Worm (Caenorhabditis elegans): ENCODE measurements around the gene C31H2.3.

The C31H2.3 gene

ce11 chrX:5165037-5165436, 10.9 kb upstream of the C31H2.3 start, which contains the start of gene mans-3 (continued):
- TF ChIP-seq pag-3 (tag; optimal IDR thresholded peaks at IDR 0.05; ENCODE audit: borderline replicate concordance, insufficient read depth): no peak
- TF ChIP-seq C34B4.2 (tag; optimal IDR thresholded peaks at IDR 0.05): no peak
- TF ChIP-seq nhr-19 (GFP tag; conservative IDR thresholded peaks at IDR 0.05): peak; percentile 89
- peak; percentile 46 for TF ChIP-seq zip-4 (GFP tag; optimal IDR thresholded peaks at IDR 0.05)
- TF ChIP-seq nhr-11 (tag; optimal IDR thresholded peaks at IDR 0.05): peak; percentile 57
- TF ChIP-seq lin-35 (GFP tag; optimal IDR thresholded peaks at IDR 0.05): peak; percentile 72 to 91
- TF ChIP-seq elt-2 (tag; optimal IDR thresholded peaks at IDR 0.05): peak; percentile 74
- TF ChIP-seq lir-3 (tag; optimal IDR thresholded peaks at IDR 0.05; ENCODE audit: poor library complexity): peak; percentile 58
- peak; percentile 77 for TF ChIP-seq irx-1 (tag; optimal IDR thresholded peaks at IDR 0.05)
- peak; percentile 93 for TF ChIP-seq nhr-47 (tag; optimal IDR thresholded peaks at IDR 0.05)
- TF ChIP-seq egl-27 (tag; optimal IDR thresholded peaks at IDR 0.05): peak; percentile 31 to 56
- TF ChIP-seq unc-86 (tag; optimal IDR thresholded peaks at IDR 0.05): peak; percentile 85
- TF ChIP-seq mep-1 (tag; optimal IDR thresholded peaks at IDR 0.05): peak; percentile 97
- TF ChIP-seq ces-1 (GFP tag; optimal IDR thresholded peaks at IDR 0.05): no peak
- peak; percentile 94 for TF ChIP-seq swsn-7 (tag; optimal IDR thresholded peaks at IDR 0.05)
- TF ChIP-seq fos-1 (tag; optimal IDR thresholded peaks at IDR 0.05): peak; percentile 74
- peak; percentile 96 for TF ChIP-seq nhr-71 (tag; optimal IDR thresholded peaks at IDR 0.05)
- TF ChIP-seq aly-2 (tag; optimal IDR thresholded peaks at IDR 0.05): peak; percentile 61
- TF ChIP-seq nhr-20 (tag; optimal IDR thresholded peaks at IDR 0.05): peak; percentile 95
- TF ChIP-seq lsy-2 (tag; optimal IDR thresholded peaks at IDR 0.05): peak; percentile 90 to 91
- TF ChIP-seq ztf-4 (tag; optimal IDR thresholded peaks at IDR 0.05): peak; percentile 77
- peak; percentile 54 for TF ChIP-seq lin-15B (tag; optimal IDR thresholded peaks at IDR 0.05)
- peak; percentile 81 for TF ChIP-seq jun-1 (tag; optimal IDR thresholded peaks at IDR 0.05)
- TF ChIP-seq rnt-1 (tag; optimal IDR thresholded peaks at IDR 0.05): peak; percentile 94
- no peak for TF ChIP-seq vab-15 (tag; optimal IDR thresholded peaks at IDR 0.05)
- TF ChIP-seq nhr-85 (tag): peak; percentile 95
- TF ChIP-seq pax-3 (tag; optimal IDR thresholded peaks at IDR 0.05): peak; percentile 76
- peak; percentile 69 for TF ChIP-seq isw-1 (GFP tag; IDR thresholded peaks at IDR 0.05)
- TF ChIP-seq grh-1 (GFP tag; IDR thresholded peaks at IDR 0.05): peak; percentile 72
- TF ChIP-seq ama-1 (optimal IDR thresholded peaks at IDR 0.05): no peak
- TF ChIP-seq lin-39 (tag; optimal IDR thresholded peaks at IDR 0.05): peak; percentile 78
- no peak for TF ChIP-seq ets-5 (GFP tag; IDR thresholded peaks at IDR 0.05)
- TF ChIP-seq fkh-10 (GFP tag; optimal IDR thresholded peaks at IDR 0.05): peak; percentile 82
- TF ChIP-seq sptf-1 (tag; optimal IDR thresholded peaks at IDR 0.05): no peak
- TF ChIP-seq nhr-90 (tag; optimal IDR thresholded peaks at IDR 0.05; ENCODE audit: poor library complexity): peak; percentile 90
- TF ChIP-seq skn-1 (tag; optimal IDR thresholded peaks at IDR 0.05): peak; percentile 70
- no peak for TF ChIP-seq hlh-4 (tag; optimal IDR thresholded peaks at IDR 0.05)
- TF ChIP-seq tlp-1 (tag; optimal IDR thresholded peaks at IDR 0.05): no peak
- TF ChIP-seq nhr-76 (tag; optimal IDR thresholded peaks at IDR 0.05): no peak
- TF ChIP-seq pqm-1 (tag; optimal IDR thresholded peaks at IDR 0.05): no peak
- TF ChIP-seq fkh-4 (tag; optimal IDR thresholded peaks at IDR 0.05; ENCODE audit: borderline replicate concordance): no peak
- TF ChIP-seq zag-1 (tag; optimal IDR thresholded peaks at IDR 0.05): no peak
- TF ChIP-seq aha-1 (tag; optimal IDR thresholded peaks at IDR 0.05): no peak
- peak; percentile 75 for TF ChIP-seq mef-2 (tag; optimal IDR thresholded peaks at IDR 0.05)
- peak in 2 of 6 experiments; percentile 75 to 89 for TF ChIP-seq elt-3 (tag; optimal IDR thresholded peaks at IDR 0.05)
- peak; percentile 84 for TF ChIP-seq egl-13 (tag; optimal IDR thresholded peaks at IDR 0.05)
- TF ChIP-seq nhr-84 (tag; optimal IDR thresholded peaks at IDR 0.05): no peak
- TF ChIP-seq snpc-4 (tag; optimal IDR thresholded peaks at IDR 0.05): peak; percentile 74
- peak; percentile 86 to 89 (median 86) for TF ChIP-seq ceh-82 (tag; optimal IDR thresholded peaks at IDR 0.05)
- TF ChIP-seq C16A3.4 (tag; optimal IDR thresholded peaks at IDR 0.05): peak; percentile 93
- peak; percentile 70 for TF ChIP-seq unc-130 (tag; optimal IDR thresholded peaks at IDR 0.05)
- TF ChIP-seq ceh-8 (GFP tag; optimal IDR thresholded peaks at IDR 0.05): peak; percentile 77
- TF ChIP-seq nhr-12 (tag; optimal IDR thresholded peaks at IDR 0.05): no peak
- no peak for TF ChIP-seq nhr-28 (tag; optimal IDR thresholded peaks at IDR 0.05)
